Worm (Caenorhabditis elegans) whole organism, L1 larva: Measurements from ENCODE around the gene fip-5.

ENCODE experiments used
- ama-1 ChIP-seq: fragments of 150-350 bp; optimal IDR thresholded peaks from 2 replicates; lab custom pipeline; 2014
- elt-2 ChIP-seq: sonication (generic microtip); optimal IDR thresholded peaks from 2 replicates; lab custom pipeline; 2016; ENCODE audit warnings: missing genetic modification characterization, mild to moderate bottlenecking, inconsistent platforms, missing compliant biosample characterization, missing genetic modification reagents
- lin-35 ChIP-seq, 2 experiments: fragments of 150-350 bp; optimal IDR thresholded peaks; 2 replicates each; lab custom pipeline; 2014; ENCODE audit warnings: missing biosample characterization in 2 of 2, missing genetic modification characterization in 2 of 2, missing genetic modification reagents in 2 of 2
- lin-39 ChIP-seq: fragments of 150-350 bp; optimal IDR thresholded peaks from 2 replicates; lab custom pipeline; 2014; ENCODE audit warnings: missing biosample characterization, missing genetic modification reagents, missing genetic modification characterization
- nhr-237 ChIP-seq: fragments of 150-350 bp; optimal IDR thresholded peaks from 2 replicates; lab custom pipeline; 2014; ENCODE audit warnings: missing biosample characterization, missing genetic modification characterization
- nhr-84 ChIP-seq: sonication (generic microtip); optimal IDR thresholded peaks from 2 replicates; lab custom pipeline; 2017; ENCODE audit warnings: missing biosample characterization, missing genetic modification characterization
- skn-1 ChIP-seq: fragments of 150-350 bp; optimal IDR thresholded peaks from 2 replicates; lab custom pipeline; 2014; ENCODE audit warnings: missing biosample characterization, missing genetic modification characterization
- snpc-4 ChIP-seq: fragments of 150-350 bp; optimal IDR thresholded peaks from 2 replicates; lab custom pipeline; 2014; ENCODE audit warnings: missing biosample characterization, missing genetic modification characterization
- unc-130 ChIP-seq: fragments of 150-350 bp; optimal IDR thresholded peaks from 2 replicates; lab custom pipeline; 2017; ENCODE audit warnings: missing biosample characterization, missing genetic modification characterization, inconsistent platforms

DNA sequence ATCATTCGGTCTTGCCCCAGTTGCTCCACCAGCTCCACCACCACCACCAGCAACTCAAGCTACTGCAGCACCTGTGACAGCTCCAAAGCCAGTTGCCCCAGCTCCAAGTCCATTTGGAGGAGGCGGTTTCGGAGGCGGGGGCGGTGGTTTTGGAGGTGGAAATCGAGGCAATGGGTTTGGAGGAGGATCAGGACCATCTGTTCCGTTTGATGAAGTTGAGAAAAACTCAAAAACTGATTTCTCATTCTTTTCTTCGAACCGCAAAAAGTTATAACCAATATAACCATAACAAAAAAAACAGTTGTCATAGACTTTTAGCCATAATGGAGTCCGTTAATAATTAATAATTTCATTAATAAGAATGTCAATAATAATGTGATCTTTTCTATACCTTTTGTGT is 18.9 kb downstream of the fip-5 start:
- no peak for TF ChIP-seq nhr-84
- TF ChIP-seq lin-35 (GFP tag; optimal IDR thresholded peaks at IDR 0.05; lab: Kevin White, UChicago), result no peak
- TF ChIP-seq nhr-237, result no peak
- TF ChIP-seq unc-130, result no peak
- no peak for TF ChIP-seq snpc-4 (tag; lab: Kevin White, UChicago)
- no peak for TF ChIP-seq ama-1 (lab: Kevin White, UChicago)
- TF ChIP-seq skn-1 (tag; lab: Kevin White, UChicago), result no peak
- no peak for TF ChIP-seq lin-39
- no peak for TF ChIP-seq elt-2 (tag; lab: Kevin White, UChicago)
